Fruit fly (Drosophila melanogaster) whole organism, embryonic: ENCODE data around the gene glob2.
A peak's percentile ranks its signal among the peaks of the same experiment; 100 is the strongest.

Source experiments
- Abd-B ChIP-seq: fragments of 200-800 bp; sonication (Bioruptor generic); optimal IDR thresholded peaks from 2 replicates; lab custom pipeline; 2018; ENCODE audit warnings: missing biosample characterization, mild to moderate bottlenecking, missing genetic modification characterization, moderate library complexity
- BEAF-32 ChIP-seq: fragments of 200-800 bp; sonication (Bioruptor generic); optimal IDR thresholded peaks from 3 replicates; lab custom pipeline; 2017; ENCODE audit warnings: missing biosample characterization, missing genetic modification characterization, mild to moderate bottlenecking, moderate library complexity, missing genetic modification reagents
- CG10959 ChIP-seq: fragments of 200-800 bp; sonication (Bioruptor generic); IDR thresholded peaks from 2 replicates; pipeline ENCODE4 v1.3.6; 2022; ENCODE audit warnings: missing biosample characterization, missing genetic modification characterization
- CG11456 ChIP-seq: fragments of 200-800 bp; sonication (Bioruptor generic); IDR thresholded peaks from 3 replicates; pipeline ENCODE4 v1.3.6; 2022; ENCODE audit warnings: missing biosample characterization, missing genetic modification characterization
- CG13123 ChIP-seq: fragments of 200-800 bp; sonication (Bioruptor generic); optimal IDR thresholded peaks from 2 replicates; lab custom pipeline; 2016; ENCODE audit warnings: missing biosample characterization, missing genetic modification characterization
- CG13296 ChIP-seq: fragments of 200-800 bp; sonication (Bioruptor generic); optimal IDR thresholded peaks from 3 replicates; lab custom pipeline; 2018; ENCODE audit warnings: missing biosample characterization, mild to moderate bottlenecking, missing genetic modification characterization
- CG14050 ChIP-seq: fragments of 200-800 bp; sonication (Bioruptor generic); IDR thresholded peaks from 3 replicates; pipeline ENCODE4 v1.3.6; 2022; ENCODE audit warnings: missing biosample characterization, missing genetic modification characterization
- CG14860 ChIP-seq: fragments of 200-800 bp; sonication (Bioruptor generic); IDR thresholded peaks from 3 replicates; pipeline ENCODE4 v1.3.6; 2022; ENCODE audit warnings: missing biosample characterization, missing genetic modification characterization; ENCODE audit not compliant: partially characterized antibody
- CG15601 ChIP-seq: fragments of 200-800 bp; sonication (Bioruptor generic); optimal IDR thresholded peaks from 3 replicates; lab custom pipeline; 2019; ENCODE audit warnings: missing biosample characterization, mild to moderate bottlenecking, missing genetic modification characterization, moderate library complexity
- CG17359 ChIP-seq: fragments of 200-800 bp; sonication (Bioruptor generic); optimal IDR thresholded peaks from 3 replicates; lab custom pipeline; 2018; ENCODE audit warnings: missing biosample characterization, mild to moderate bottlenecking, missing genetic modification characterization, moderate library complexity
- CG17912 ChIP-seq: fragments of 200-800 bp; sonication (Bioruptor generic); optimal IDR thresholded peaks from 2 replicates; lab custom pipeline; 2018; ENCODE audit warnings: missing biosample characterization, mild to moderate bottlenecking, missing genetic modification characterization
- CG18599 ChIP-seq: fragments of 200-800 bp; sonication (Bioruptor generic); optimal IDR thresholded peaks from 3 replicates; lab custom pipeline; 2017; ENCODE audit warnings: missing biosample characterization, missing genetic modification characterization, mild to moderate bottlenecking, moderate library complexity, missing genetic modification reagents
- CG2678 ChIP-seq: fragments of 200-800 bp; sonication (Bioruptor generic); optimal IDR thresholded peaks from 3 replicates; lab custom pipeline; 2019; ENCODE audit warnings: missing biosample characterization, mild to moderate bottlenecking, missing genetic modification characterization, moderate library complexity
- CG4404 ChIP-seq: fragments of 200-800 bp; sonication (Bioruptor generic); IDR thresholded peaks from 2 replicates; pipeline ENCODE4 v1.3.6; 2022; ENCODE audit warnings: missing biosample characterization, missing genetic modification characterization
- CG8765 ChIP-seq: fragments of 200-800 bp; sonication (Bioruptor generic); IDR thresholded peaks from 2 replicates; pipeline ENCODE4 v1.3.6; 2022; ENCODE audit warnings: missing biosample characterization, missing genetic modification characterization
- CTCF ChIP-seq: fragments of 200-800 bp; sonication (Bioruptor generic); optimal IDR thresholded peaks from 2 replicates; lab custom pipeline; 2017; ENCODE audit warnings: missing biosample characterization, mild to moderate bottlenecking, missing genetic modification characterization, moderate library complexity
- CkIIα-i1 ChIP-seq: fragments of 200-800 bp; sonication (Bioruptor generic); IDR thresholded peaks from 2 replicates; pipeline ENCODE4 v1.3.6; 2022; ENCODE audit warnings: missing biosample characterization, missing genetic modification characterization
- Doc3 ChIP-seq: fragments of 200-800 bp; sonication (Bioruptor generic); IDR thresholded peaks from 3 replicates; pipeline ENCODE4 v1.3.6; 2022; ENCODE audit warnings: missing biosample characterization, missing genetic modification characterization; ENCODE audit not compliant: partially characterized antibody
- Hmr ChIP-seq: fragments of 200-800 bp; sonication (Bioruptor generic); optimal IDR thresholded peaks from 3 replicates; lab custom pipeline; 2017; ENCODE audit warnings: mild to moderate bottlenecking, missing biosample characterization, missing genetic modification reagents, missing genetic modification characterization
- Hr3 ChIP-seq: fragments of 200-800 bp; sonication (Bioruptor generic); optimal IDR thresholded peaks from 3 replicates; lab custom pipeline; 2016; ENCODE audit warnings: missing biosample characterization, missing genetic modification characterization
- NC2β ChIP-seq: fragments of 200-800 bp; sonication (Bioruptor generic); optimal IDR thresholded peaks from 2 replicates; lab custom pipeline; 2016; ENCODE audit warnings: missing biosample characterization, missing genetic modification characterization
- Opbp ChIP-seq: fragments of 200-800 bp; sonication (Bioruptor generic); IDR thresholded peaks from 3 replicates; pipeline ENCODE4 v1.3.6; 2022; ENCODE audit warnings: missing biosample characterization, missing genetic modification characterization; ENCODE audit not compliant: partially characterized antibody
- Rfx ChIP-seq: fragments of 200-800 bp; sonication (Bioruptor generic); IDR thresholded peaks from 2 replicates; pipeline ENCODE4 v1.3.6; 2022; ENCODE audit warnings: missing biosample characterization, missing genetic modification characterization
- Trl ChIP-seq, 3 experiments: fragments of >200 bp in 2 of 3; fragments of 200-800 bp in 1 of 3; sonication (Bioruptor generic) in 1 of 3; optimal IDR thresholded peaks; 2 replicates in 1 of 3; 3 replicates in 2 of 3; lab custom pipeline; 2016 to 2017; ENCODE audit warnings: missing biosample characterization in 1 of 3, missing genetic modification characterization in 1 of 3
- ab ChIP-seq: fragments of 200-800 bp; sonication (Bioruptor generic); optimal IDR thresholded peaks from 2 replicates; lab custom pipeline; 2016; ENCODE audit warnings: missing biosample characterization, missing genetic modification characterization
- az2 ChIP-seq: fragments of 200-800 bp; sonication (Bioruptor generic); optimal IDR thresholded peaks from 3 replicates; lab custom pipeline; 2016; ENCODE audit warnings: missing biosample characterization, missing genetic modification characterization
- cg ChIP-seq: fragments of 200-800 bp; sonication (Bioruptor generic); optimal IDR thresholded peaks from 3 replicates; lab custom pipeline; 2019; ENCODE audit warnings: missing biosample characterization, mild to moderate bottlenecking, missing genetic modification characterization, moderate library complexity
- ci ChIP-seq: fragments of 200-800 bp; sonication (Bioruptor generic); IDR thresholded peaks from 3 replicates; pipeline ENCODE4 v1.3.6; 2022; ENCODE audit warnings: missing biosample characterization, missing genetic modification characterization
- dimm ChIP-seq: fragments of 200-800 bp; sonication (Bioruptor generic); IDR thresholded peaks from 2 replicates; pipeline ENCODE4 v1.3.6; 2022; ENCODE audit warnings: missing biosample characterization, missing genetic modification characterization
- gfzf ChIP-seq: fragments of 200-800 bp; sonication (Bioruptor generic); optimal IDR thresholded peaks from 2 replicates; lab custom pipeline; 2016; ENCODE audit warnings: missing biosample characterization, mild to moderate bottlenecking, missing genetic modification characterization, moderate library complexity
- ham ChIP-seq: fragments of 200-800 bp; sonication (Bioruptor generic); IDR thresholded peaks from 2 replicates; pipeline ENCODE4 v1.3.6; 2022; ENCODE audit warnings: missing biosample characterization, missing genetic modification characterization
- jumu ChIP-seq: fragments of 200-800 bp; sonication (Bioruptor generic); optimal IDR thresholded peaks from 3 replicates; lab custom pipeline; 2016; ENCODE audit warnings: missing biosample characterization, missing genetic modification characterization
- psq ChIP-seq: fragments of 200-800 bp; sonication (Bioruptor generic); optimal IDR thresholded peaks from 2 replicates; lab custom pipeline; 2017; ENCODE audit warnings: missing biosample characterization, missing genetic modification characterization
- pzg ChIP-seq: fragments of 200-800 bp; sonication (Bioruptor generic); optimal IDR thresholded peaks from 3 replicates; lab custom pipeline; 2018; ENCODE audit warnings: missing biosample characterization, mild to moderate bottlenecking, missing genetic modification characterization, moderate library complexity
- salm ChIP-seq: fragments of 200-800 bp; sonication (Bioruptor generic); optimal IDR thresholded peaks from 2 replicates; lab custom pipeline; 2018; ENCODE audit warnings: missing biosample characterization, mild to moderate bottlenecking, missing genetic modification characterization
- sens ChIP-seq: fragments of 200-800 bp; sonication (Bioruptor generic); peaks from one replicate; lab custom pipeline; 2016; ENCODE audit warnings: missing biosample characterization, missing genetic modification characterization
- sima ChIP-seq: fragments of 200-800 bp; sonication (Bioruptor generic); optimal IDR thresholded peaks from 2 replicates; lab custom pipeline; 2016; ENCODE audit warnings: missing biosample characterization, missing genetic modification characterization
- stc ChIP-seq: fragments of 200-800 bp; sonication (Bioruptor generic); IDR thresholded peaks from 2 replicates; pipeline ENCODE4 v1.3.6; 2022; ENCODE audit warnings: missing biosample characterization, missing genetic modification characterization
- tll ChIP-seq, 2 experiments: fragments of 200-800 bp in 1 of 2; fragments of >200 bp in 1 of 2; sonication (Bioruptor generic) in 1 of 2; optimal IDR thresholded peaks; 2 replicates each; lab custom pipeline; 2017 to 2019; ENCODE audit warnings: missing biosample characterization in 2 of 2, missing genetic modification characterization in 2 of 2, mild to moderate bottlenecking in 1 of 2, moderate library complexity in 1 of 2
- vfl ChIP-seq: fragments of 200-800 bp; sonication (Bioruptor generic); optimal IDR thresholded peaks from 2 replicates; lab custom pipeline; 2016; ENCODE audit warnings: missing biosample characterization, missing genetic modification characterization
- zfh2 ChIP-seq: fragments of 200-800 bp; sonication (Bioruptor generic); optimal IDR thresholded peaks from 2 replicates; lab custom pipeline; 2016; ENCODE audit warnings: missing biosample characterization, missing genetic modification characterization

glob2 gene

DNA sequence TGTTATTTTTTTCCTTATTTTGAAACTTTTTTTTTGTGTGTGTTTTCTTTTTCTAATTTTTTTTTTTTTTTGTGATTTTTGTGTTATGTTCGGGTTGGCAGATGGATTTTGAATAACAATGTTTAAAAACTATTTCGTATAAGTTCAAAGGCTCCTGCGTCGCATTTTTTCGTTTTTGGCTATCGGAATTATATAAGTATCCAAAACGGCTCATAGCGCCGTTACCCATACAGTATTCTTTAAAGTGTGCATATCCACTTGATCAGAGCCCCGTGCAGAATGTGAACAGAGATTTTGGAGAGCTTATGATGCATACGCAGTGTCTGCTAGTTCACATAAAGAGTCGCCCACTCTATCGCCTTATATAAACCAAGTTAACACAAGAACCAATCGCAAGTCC is 19.1 kb upstream of the glob2 start, which contains the start of gene sowi (continued):
- TF ChIP-seq CG18599 (GFP tag; lab: Kevin White, UChicago) = no peak

DNA sequence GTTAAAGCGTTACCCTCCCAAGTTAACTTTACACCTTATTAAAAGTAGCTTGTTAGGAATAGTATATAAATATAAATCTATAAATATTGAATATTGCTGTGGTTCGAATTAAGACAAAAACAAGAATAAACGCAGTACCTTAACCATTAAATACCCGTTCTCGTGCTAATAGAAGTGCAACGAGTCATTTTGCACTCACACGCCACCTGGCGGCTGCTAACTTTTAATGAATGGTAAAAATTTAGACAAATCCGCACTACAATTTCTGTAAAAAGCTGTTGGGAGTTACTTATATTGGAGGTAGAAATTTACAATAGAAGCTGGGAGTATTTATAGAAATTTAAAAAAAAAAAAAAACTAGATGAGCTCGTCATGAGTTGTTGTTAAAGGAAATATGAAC is 3.6 kb downstream of the glob2 start:
- TF ChIP-seq CTCF (GFP tag; lab: Kevin White, UChicago) (peak; percentile 57), ci (no peak), Rfx (GFP tag; lab: Robert Waterston, UW) (no peak), CG4404 (GFP tag; lab: Robert Waterston, UW) (no peak), pzg (no peak), Hr3 (GFP tag; lab: Kevin White, UChicago) (no peak), psq (GFP tag; lab: Kevin White, UChicago) (no peak), stc (GFP tag; lab: Robert Waterston, UW) (no peak)

DNA sequence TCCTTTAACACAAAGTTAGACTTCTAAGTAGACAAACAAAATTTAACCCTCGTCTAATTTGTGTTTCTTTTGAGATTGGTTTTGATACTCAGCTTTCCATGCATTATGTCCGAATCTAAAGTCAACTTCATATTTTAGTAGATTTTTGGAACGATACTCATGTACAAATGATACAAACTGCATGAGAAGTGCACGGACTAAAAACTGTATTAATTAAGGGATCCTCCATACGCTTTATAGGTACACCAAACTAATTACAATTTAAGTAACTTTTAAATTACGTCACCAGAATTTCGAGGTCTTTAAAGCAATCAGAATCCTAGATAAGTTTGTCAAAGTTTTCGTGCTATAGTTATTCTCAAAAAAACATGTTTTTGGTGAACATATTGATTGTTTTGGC is 7.8 kb downstream of the glob2 start, which contains the start of gene CG31482:
TSS of gene CG31482 (plus strand) at position 301 of the 400 bp plus-strand sequence.
- TF ChIP-seq CG10959 (GFP tag; lab: Robert Waterston, UW) (no peak), Trl (optimal IDR thresholded peaks at IDR 0.05; lab: Kevin White, UChicago) (no peak), Trl (GFP tag; optimal IDR thresholded peaks at IDR 0.05; lab: Kevin White, UChicago) (no peak), CG17359 (tag; lab: Kevin White, UChicago) (no peak), sima (no peak), CG17912 (no peak), CG8765 (GFP tag; lab: Robert Waterston, UW) (no peak), jumu (GFP tag; lab: Kevin White, UChicago) (no peak), CG15601 (tag; lab: Kevin White, UChicago) (no peak), dimm (GFP tag; lab: Robert Waterston, UW) (no peak), sens (GFP tag; lab: Kevin White, UChicago) (no peak), Doc3 (no peak), ab (GFP tag; lab: Kevin White, UChicago) (no peak), CG14050 (GFP tag; lab: Robert Waterston, UW) (no peak), Abd-B (GFP tag; lab: Kevin White, UChicago) (no peak), cg (GFP tag; lab: Kevin White, UChicago) (no peak)

DNA sequence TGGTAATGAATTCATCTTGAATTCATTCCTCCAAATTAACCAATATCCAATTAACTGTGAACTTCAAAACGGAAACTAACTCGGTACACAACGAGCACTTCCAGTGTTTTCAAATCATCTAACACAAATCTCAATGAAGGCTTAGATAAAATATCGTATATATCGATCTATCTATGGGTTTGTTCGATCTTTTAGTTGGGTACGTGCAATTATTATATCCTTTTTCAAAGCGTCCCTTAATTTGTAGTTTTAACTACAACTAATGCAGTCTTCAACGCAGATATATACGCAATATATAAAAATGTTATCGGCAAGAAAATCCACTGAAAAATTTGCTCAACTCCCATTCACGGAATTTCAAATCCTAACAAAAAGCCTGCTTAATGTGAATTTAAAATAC is 10.8 kb downstream of the glob2 start, which contains the start of gene CG1138:
TSS of gene CG1138 (minus strand) at position 101 of the 400 bp plus-strand sequence.
- no peak for TF ChIP-seq tll (GFP tag; optimal IDR thresholded peaks at IDR 0.05; lab: Kevin White, UChicago)
- no peak for TF ChIP-seq BEAF-32 (GFP tag; lab: Kevin White, UChicago)
- no peak for TF ChIP-seq CG13296 (GFP tag; lab: Kevin White, UChicago)
- no peak for TF ChIP-seq CG11456 (GFP tag; lab: Robert Waterston, UW)
- no peak for TF ChIP-seq ham
- TF ChIP-seq az2 (GFP tag; lab: Kevin White, UChicago) = no peak
- no peak for TF ChIP-seq CkIIα-i1 (GFP tag; lab: Robert Waterston, UW)
- TF ChIP-seq vfl (GFP tag; lab: Kevin White, UChicago) = no peak
- no peak for TF ChIP-seq salm (tag; lab: Kevin White, UChicago)
- TF ChIP-seq CG13123 (GFP tag; lab: Kevin White, UChicago) = no peak
- no peak for TF ChIP-seq CG2678 (tag; lab: Kevin White, UChicago)
- TF ChIP-seq NC2β (GFP tag; lab: Kevin White, UChicago) = no peak
- TF ChIP-seq Opbp (GFP tag; lab: Robert Waterston, UW) = no peak
- no peak for TF ChIP-seq CG14860 (GFP tag; lab: Robert Waterston, UW)
- TF ChIP-seq zfh2 (GFP tag; lab: Kevin White, UChicago) = no peak
- TF ChIP-seq Hmr (GFP tag; lab: Kevin White, UChicago) = no peak
- TF ChIP-seq gfzf = no peak
